Worm (Caenorhabditis elegans): ENCODE results near the gene T17A3.12.

T17A3.12 gene

DNA sequence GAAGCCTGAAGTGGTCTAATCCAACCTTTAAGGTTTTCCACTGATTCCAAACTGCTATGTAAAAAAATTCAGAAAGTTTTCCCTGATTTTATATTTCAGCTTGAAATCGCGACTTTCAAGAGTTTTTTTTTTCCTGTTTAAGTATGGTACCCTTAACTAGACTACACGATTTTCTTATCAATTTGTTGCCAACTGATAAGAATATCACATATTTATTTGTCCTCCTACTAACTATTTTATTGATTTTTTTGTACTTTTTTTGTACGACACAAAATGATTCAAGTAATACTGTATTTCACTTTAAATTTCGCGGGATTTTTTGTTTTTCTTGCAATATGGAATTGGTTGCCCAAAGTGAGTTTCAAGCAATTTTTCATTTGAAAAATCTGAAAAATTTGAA lies 38.1 kb upstream of the T17A3.12 start:
- TF ChIP-seq ceh-58 (GFP tag; IDR thresholded peaks at IDR 0.05), result no peak
- TF ChIP-seq ztf-25 (GFP tag; IDR thresholded peaks at IDR 0.05), result no peak
- no peak for TF ChIP-seq athp-1 (tag; optimal IDR thresholded peaks at IDR 0.05)
- no peak for TF ChIP-seq ztf-22 (GFP tag; optimal IDR thresholded peaks at IDR 0.05)
- TF ChIP-seq T26A5.8 (tag; optimal IDR thresholded peaks at IDR 0.05), result no peak
- no peak for TF ChIP-seq mxl-1 (tag; optimal IDR thresholded peaks at IDR 0.05)

- no peak for TF ChIP-seq F37B4.10 (GFP tag; IDR thresholded peaks at IDR 0.05)
- TF ChIP-seq F57A8.1 (GFP tag; optimal IDR thresholded peaks at IDR 0.05), result no peak
- TF ChIP-seq ceh-40 (GFP tag; IDR thresholded peaks at IDR 0.05), result no peak
- no peak for TF ChIP-seq K12H6.12 (tag; optimal IDR thresholded peaks at IDR 0.05)
- TF ChIP-seq snpc-1.3 (tag; optimal IDR thresholded peaks at IDR 0.05; ENCODE audit: insufficient read depth), result no peak
- TF ChIP-seq somi-1 (GFP tag; optimal IDR thresholded peaks at IDR 0.05), result no peak
- TF ChIP-seq snpc-1.1 (tag; optimal IDR thresholded peaks at IDR 0.05; ENCODE audit: insufficient read depth), result no peak
- TF ChIP-seq madf-8 (GFP tag; conservative IDR thresholded peaks at IDR 0.05), result no peak
- no peak for TF ChIP-seq pha-4 (tag; optimal IDR thresholded peaks at IDR 0.05)
- TF ChIP-seq C17E4.6 (GFP tag; IDR thresholded peaks at IDR 0.05), result no peak
- no peak for TF ChIP-seq bed-1 (GFP tag; IDR thresholded peaks at IDR 0.05)
- TF ChIP-seq nhr-179 (tag; optimal IDR thresholded peaks at IDR 0.05), result no peak
- TF ChIP-seq ceh-100 (GFP tag; IDR thresholded peaks at IDR 0.05), result no peak
- TF ChIP-seq T07F8.4 (tag; optimal IDR thresholded peaks at IDR 0.05), result no peak
- no peak for TF ChIP-seq sptf-2 (GFP tag; optimal IDR thresholded peaks at IDR 0.05)
- TF ChIP-seq dox-1 (GFP tag; IDR thresholded peaks at IDR 0.05), result no peak
- TF ChIP-seq Y67H2A.10 (GFP tag; conservative IDR thresholded peaks at IDR 0.05), result no peak
Observed at ce11 chrIII:182080-182479, 37.1 kb upstream of the T17A3.12 start, which contains the start of gene F40G9.15. TSS of gene F40G9.15 (plus strand) at chrIII:182380.

- TF ChIP-seq ets-4 (GFP tag; optimal IDR thresholded peaks at IDR 0.05), result no peak
Observed at ce11 chrIII:180963-181362, 36.0 kb upstream of the T17A3.12 start, which contains the start of gene F40G9.5. TSS of gene F40G9.5 (plus strand) at chrIII:181263.

- TF ChIP-seq snpc-1.3 (tag; optimal IDR thresholded peaks at IDR 0.05; ENCODE audit: insufficient read depth) (no peak), somi-1 (GFP tag; optimal IDR thresholded peaks at IDR 0.05) (no peak), snpc-1.1 (tag; optimal IDR thresholded peaks at IDR 0.05; ENCODE audit: insufficient read depth) (no peak), dpl-1 (GFP tag; optimal IDR thresholded peaks at IDR 0.05) (no peak), lin-35 (GFP tag; optimal IDR thresholded peaks at IDR 0.05) (no peak), nhr-120 (GFP tag; IDR thresholded peaks at IDR 0.05) (no peak), Y67H2A.10 (GFP tag; conservative IDR thresholded peaks at IDR 0.05) (no peak), D2030.7 (GFP tag; IDR thresholded peaks at IDR 0.05) (no peak), nhr-27 (tag; optimal IDR thresholded peaks at IDR 0.05) (no peak), nfya-1 (tag; optimal IDR thresholded peaks at IDR 0.05; ENCODE audit: borderline replicate concordance, insufficient read depth) (no peak), fkh-3 (tag; optimal IDR thresholded peaks at IDR 0.05) (no peak), tbp1 (GFP tag; optimal IDR thresholded peaks at IDR 0.05) (no peak), akir-1 (GFP tag; optimal IDR thresholded peaks at IDR 0.05) (no peak), snpc-3.4 (tag; optimal IDR thresholded peaks at IDR 0.05) (no peak), lin-40 (tag; optimal IDR thresholded peaks at IDR 0.05) (no peak), T26A5.8 (tag; optimal IDR thresholded peaks at IDR 0.05) (no peak), chd-7 (tag; optimal IDR thresholded peaks at IDR 0.05) (no peak), F55B11.4 (tag; optimal IDR thresholded peaks at IDR 0.05; ENCODE audit: borderline replicate concordance, insufficient read depth) (no peak), cebp-1 (GFP tag; IDR thresholded peaks at IDR 0.05) (no peak), cebp-1 (tag; optimal IDR thresholded peaks at IDR 0.05) (no peak)
Observed at ce11 chrIII:179123-179592, 34.2 kb upstream of the T17A3.12 start, which contains the start of gene F40G9.6. TSS of gene F40G9.6 (plus strand) at chrIII:179542.

Measured in whole organism, young adult.